Worm (Caenorhabditis elegans) whole organism, L4/young adult: Measurements from ENCODE around the gene K11H12.9.

Experiments
- W03F9.2 ChIP-seq: fragments of 150-350 bp; optimal IDR thresholded peaks from 2 replicates; lab custom pipeline; 2014; ENCODE audit warnings: missing biosample characterization, missing genetic modification characterization
- him-1 ChIP-seq: sonication (generic microtip); optimal IDR thresholded peaks from 2 replicates; lab custom pipeline; 2016; ENCODE audit warnings: missing genotype, missing genetic modification reagents, missing genetic modification characterization, missing compliant biosample characterization

DNA sequence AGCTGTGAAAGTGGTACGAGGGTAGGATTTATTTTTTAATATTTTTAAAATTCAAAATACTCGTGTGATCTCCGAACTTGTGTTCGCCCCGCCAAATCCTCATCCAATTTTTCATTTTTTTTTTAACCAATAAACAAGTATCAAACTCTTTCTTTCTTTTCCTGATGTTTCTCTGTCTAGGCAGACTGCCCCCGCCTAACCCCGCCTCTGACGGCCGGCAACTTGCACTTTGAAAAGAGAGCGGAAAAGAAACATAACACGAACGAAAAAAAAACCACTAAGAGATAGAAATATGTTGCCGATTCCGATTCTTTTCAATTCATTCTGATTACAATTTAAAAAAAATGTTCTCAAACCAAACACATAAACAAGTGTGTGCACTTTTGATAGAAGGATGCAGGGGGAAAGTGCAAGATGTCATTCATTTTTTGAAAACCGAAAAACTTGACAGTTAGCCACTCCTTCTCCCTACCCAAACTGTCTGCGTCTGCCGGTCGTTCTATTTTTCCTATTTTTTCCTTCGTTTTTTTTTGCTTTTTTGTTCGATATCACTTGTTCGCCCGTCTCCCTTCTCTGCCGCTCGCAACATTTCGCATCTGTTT, 23.4 kb upstream of the K11H12.9 start:
- TF ChIP-seq him-1 (tag; lab: Kevin White, UChicago), result no peak
- no peak for TF ChIP-seq W03F9.2
